Fruit fly (Drosophila melanogaster): ENCODE results near the gene CG3347.

The CG3347 gene

dm6 chr2L:3269137-3269536, at the start of gene CG3347:
Gene CG3347, plus strand, starts transcription at chr2L:3269437.
- TF ChIP-seq CG33017 (tag; optimal IDR thresholded peaks at IDR 0.05) (no peak), Mnt (GFP tag; optimal IDR thresholded peaks at IDR 0.05) (no peak), cnc (optimal IDR thresholded peaks at IDR 0.05) (no peak), CG1620 (GFP tag; optimal IDR thresholded peaks at IDR 0.05) (no peak), pad (GFP tag; optimal IDR thresholded peaks at IDR 0.05) (no peak), Hr96 (GFP tag; optimal IDR thresholded peaks at IDR 0.05) (no peak), toe (GFP tag; optimal IDR thresholded peaks at IDR 0.05) (no peak), Crg-1 (GFP tag; optimal IDR thresholded peaks at IDR 0.05) (no peak), tj (GFP tag; optimal IDR thresholded peaks at IDR 0.05) (no peak), CG14711 (tag; optimal IDR thresholded peaks at IDR 0.05) (no peak), CG12768 (GFP tag; optimal IDR thresholded peaks at IDR 0.05) (no peak), CG11617 (GFP tag; optimal IDR thresholded peaks at IDR 0.05) (no peak), cic (GFP tag; optimal IDR thresholded peaks at IDR 0.05) (no peak), Clk (GFP tag; optimal IDR thresholded peaks at IDR 0.05) (no peak), ovo (GFP tag; optimal IDR thresholded peaks at IDR 0.05) (no peak), CG7045 (GFP tag; optimal IDR thresholded peaks at IDR 0.05) (no peak), bab1 (GFP tag; optimal IDR thresholded peaks at IDR 0.05) (no peak)

dm6 chr2L:3228694-3229093, 40.5 kb upstream of the CG3347 start:
- TF ChIP-seq CG33017 (tag; optimal IDR thresholded peaks at IDR 0.05) (no peak), CG1620 (GFP tag; optimal IDR thresholded peaks at IDR 0.05) (no peak), Clk (GFP tag; optimal IDR thresholded peaks at IDR 0.05) (no peak), CG7045 (GFP tag; optimal IDR thresholded peaks at IDR 0.05) (no peak), cnc (optimal IDR thresholded peaks at IDR 0.05) (no peak), Crg-1 (GFP tag; optimal IDR thresholded peaks at IDR 0.05) (no peak), CG7101 (tag; optimal IDR thresholded peaks at IDR 0.05) (no peak), toe (GFP tag; optimal IDR thresholded peaks at IDR 0.05) (no peak), kay (GFP tag; ENCODE audit: borderline replicate concordance) (no peak), pad (GFP tag; optimal IDR thresholded peaks at IDR 0.05) (no peak), CG11617 (GFP tag; optimal IDR thresholded peaks at IDR 0.05) (no peak), tj (GFP tag; optimal IDR thresholded peaks at IDR 0.05) (no peak), CG5204 (GFP tag; optimal IDR thresholded peaks at IDR 0.05) (no peak), cic (GFP tag; optimal IDR thresholded peaks at IDR 0.05) (no peak), Hr96 (GFP tag; optimal IDR thresholded peaks at IDR 0.05) (no peak), CG12768 (GFP tag; optimal IDR thresholded peaks at IDR 0.05) (no peak)

- TF ChIP-seq CG7101 (tag; optimal IDR thresholded peaks at IDR 0.05) (no peak), pad (GFP tag; optimal IDR thresholded peaks at IDR 0.05) (no peak), CG33017 (tag; optimal IDR thresholded peaks at IDR 0.05) (no peak)
Observed at dm6 chr2L:3231239-3231638, 38.0 kb upstream of the CG3347 start.

dm6 chr2L:3246030-3246429, 23.2 kb upstream of the CG3347 start:
- TF ChIP-seq CG7045 (GFP tag; optimal IDR thresholded peaks at IDR 0.05) = peak; percentile 22
- no peak for TF ChIP-seq kay (GFP tag; ENCODE audit: borderline replicate concordance)
- TF ChIP-seq CG5204 (GFP tag; optimal IDR thresholded peaks at IDR 0.05) = peak; percentile 39
- TF ChIP-seq CG33017 (tag; optimal IDR thresholded peaks at IDR 0.05) = no peak

- TF ChIP-seq cic (GFP tag; optimal IDR thresholded peaks at IDR 0.05) (no peak), ovo (GFP tag; optimal IDR thresholded peaks at IDR 0.05) (no peak), kay (GFP tag; ENCODE audit: borderline replicate concordance) (no peak), CG5204 (GFP tag; optimal IDR thresholded peaks at IDR 0.05) (no peak), CG12768 (GFP tag; optimal IDR thresholded peaks at IDR 0.05) (no peak), Hr96 (GFP tag; optimal IDR thresholded peaks at IDR 0.05) (no peak), CG14711 (tag; optimal IDR thresholded peaks at IDR 0.05) (no peak)
Observed at dm6 chr2L:3265635-3266034, 3.6 kb upstream of the CG3347 start.

dm6 chr2L:3278786-3279185, 9.5 kb downstream of the CG3347 start:
- TF ChIP-seq Hr96 (GFP tag; optimal IDR thresholded peaks at IDR 0.05) (no peak), kay (GFP tag; ENCODE audit: borderline replicate concordance) (peak; percentile 27), tj (GFP tag; optimal IDR thresholded peaks at IDR 0.05) (no peak), Crg-1 (GFP tag; optimal IDR thresholded peaks at IDR 0.05) (no peak), CG11617 (GFP tag; optimal IDR thresholded peaks at IDR 0.05) (no peak)

dm6 chr2L:3280484-3280993, 11.3 kb downstream of the CG3347 start, which contains the start of gene OtopLb:
Gene OtopLb, minus strand, starts transcription at chr2L:3280534.
- no peak for TF ChIP-seq Hr96 (GFP tag; optimal IDR thresholded peaks at IDR 0.05)
- TF ChIP-seq CG33017 (tag; optimal IDR thresholded peaks at IDR 0.05) = peak; percentile 35
- peak; percentile 88 for TF ChIP-seq CG12768 (GFP tag; optimal IDR thresholded peaks at IDR 0.05)
- peak; percentile 29 for TF ChIP-seq pad (GFP tag; optimal IDR thresholded peaks at IDR 0.05)
- no peak for TF ChIP-seq cnc (optimal IDR thresholded peaks at IDR 0.05)
- TF ChIP-seq toe (GFP tag; optimal IDR thresholded peaks at IDR 0.05) = peak; percentile 10
- peak; percentile 91 for TF ChIP-seq cic (GFP tag; optimal IDR thresholded peaks at IDR 0.05)
- TF ChIP-seq CG7101 (tag; optimal IDR thresholded peaks at IDR 0.05) = peak; percentile 66
- TF ChIP-seq CG5204 (GFP tag; optimal IDR thresholded peaks at IDR 0.05) = peak; percentile 25
- peak; percentile 70 for TF ChIP-seq CG7045 (GFP tag; optimal IDR thresholded peaks at IDR 0.05)
- TF ChIP-seq Crg-1 (GFP tag; optimal IDR thresholded peaks at IDR 0.05) = peak; percentile 63
- TF ChIP-seq Clk (GFP tag; optimal IDR thresholded peaks at IDR 0.05) = peak; percentile 45
- TF ChIP-seq tj (GFP tag; optimal IDR thresholded peaks at IDR 0.05) = no peak
- peak; percentile 6 for TF ChIP-seq Mnt (GFP tag; optimal IDR thresholded peaks at IDR 0.05)
- TF ChIP-seq CG11617 (GFP tag; optimal IDR thresholded peaks at IDR 0.05) = peak; percentile 46
- peak; percentile 76 for TF ChIP-seq kay (GFP tag; ENCODE audit: borderline replicate concordance)
- TF ChIP-seq CG14711 (tag; optimal IDR thresholded peaks at IDR 0.05) = peak; percentile 30
- TF ChIP-seq ovo (GFP tag; optimal IDR thresholded peaks at IDR 0.05) = peak; percentile 35
- TF ChIP-seq CG1620 (GFP tag; optimal IDR thresholded peaks at IDR 0.05) = no peak

Data from whole organism, adult.